Fruit fly (Drosophila melanogaster): Measurements from ENCODE around the gene CG15544.

Gene CG15544

dm6 chr3R:30813903-30814339 is 13.7 kb upstream of the CG15544 start (continued):
- TF ChIP-seq oc (tag; optimal IDR thresholded peaks at IDR 0.05) = peak; percentile 85
- peak; percentile 77 for TF ChIP-seq disco-r (GFP tag; optimal IDR thresholded peaks at IDR 0.05)
- peak; percentile 77 for TF ChIP-seq Oaz (GFP tag; IDR thresholded peaks at IDR 0.05)
- peak; percentile 68 for TF ChIP-seq NfI (GFP tag; optimal IDR thresholded peaks at IDR 0.05)
- TF ChIP-seq CG2678 (tag; optimal IDR thresholded peaks at IDR 0.05) = peak; percentile 92
- TF ChIP-seq Myb (GFP tag; optimal IDR thresholded peaks at IDR 0.05) = peak; percentile 59
- peak; percentile 78 for TF ChIP-seq CG12659 (GFP tag; optimal IDR thresholded peaks at IDR 0.05)
- TF ChIP-seq Deaf1 (tag; optimal IDR thresholded peaks at IDR 0.05) = peak; percentile 69
- TF ChIP-seq pfk (GFP tag; optimal IDR thresholded peaks at IDR 0.05) = peak; percentile 11
- peak; percentile 41 for TF ChIP-seq Sry-β (GFP tag; optimal IDR thresholded peaks at IDR 0.05)
- TF ChIP-seq chif (GFP tag; optimal IDR thresholded peaks at IDR 0.05) = peak; percentile 82
- peak; percentile 79 for TF ChIP-seq kah (GFP tag; optimal IDR thresholded peaks at IDR 0.05)
- TF ChIP-seq CG6175 (GFP tag; IDR thresholded peaks at IDR 0.05) = 0 out of 3 replicates have a peak, but pooled peaks have one; percentile 46
- TF ChIP-seq grau (tag; optimal IDR thresholded peaks at IDR 0.05) = peak; percentile 83
- peak; percentile 58 for TF ChIP-seq CG43689 (GFP tag; IDR thresholded peaks at IDR 0.05)
- TF ChIP-seq CG30020 (tag; optimal IDR thresholded peaks at IDR 0.05) = peak; percentile 19
- TF ChIP-seq C15 (GFP tag; IDR thresholded peaks at IDR 0.05) = peak; percentile 68; the same call in 2 of the 3 replicates
- peak; percentile 77 for TF ChIP-seq CG1647 (GFP tag; optimal IDR thresholded peaks at IDR 0.05)
- peak; percentile 83 for TF ChIP-seq CG4854 (GFP tag; optimal IDR thresholded peaks at IDR 0.05)
- peak; percentile 71 for TF ChIP-seq NK7.1 (GFP tag; optimal IDR thresholded peaks at IDR 0.05)
- peak; percentile 92 for TF ChIP-seq CG12769 (tag; optimal IDR thresholded peaks at IDR 0.05)
- TF ChIP-seq Drgx (GFP tag; IDR thresholded peaks at IDR 0.05) = peak; percentile 84
- TF ChIP-seq Antp (GFP tag; optimal IDR thresholded peaks at IDR 0.05) = peak; percentile 82
- TF ChIP-seq CG5180 (GFP tag; optimal IDR thresholded peaks at IDR 0.05) = peak; percentile 75
- TF ChIP-seq row (GFP tag; IDR thresholded peaks at IDR 0.05) = peak; percentile 86
- TF ChIP-seq Atf6 (GFP tag; IDR thresholded peaks at IDR 0.05) = peak; percentile 85; the same call in 1 of the 2 replicates
- TF ChIP-seq Adf1 (GFP tag; IDR thresholded peaks at IDR 0.05) = no peak
- TF ChIP-seq nom (GFP tag; optimal IDR thresholded peaks at IDR 0.05) = no peak
- peak; percentile 80 for TF ChIP-seq B-H1 (GFP tag; IDR thresholded peaks at IDR 0.05)
- TF ChIP-seq B-H2 (GFP tag; optimal IDR thresholded peaks at IDR 0.05) = peak; percentile 14
- peak; percentile 68 for TF ChIP-seq CG7987 (GFP tag; optimal IDR thresholded peaks at IDR 0.05)
- TF ChIP-seq sqz (GFP tag; optimal IDR thresholded peaks at IDR 0.05) = peak; percentile 65
- TF ChIP-seq H15 (GFP tag; IDR thresholded peaks at IDR 0.05) = peak; percentile 84
- TF ChIP-seq inv (GFP tag; IDR thresholded peaks at IDR 0.05; ENCODE audit: partially characterized antibody) = no peak
- peak; percentile 53 for TF ChIP-seq Nf-YA (GFP tag; IDR thresholded peaks at IDR 0.05)
- TF ChIP-seq CG14014 (GFP tag; IDR thresholded peaks at IDR 0.05) = peak; percentile 84
- peak; percentile 66 for TF ChIP-seq Hr3 (GFP tag; optimal IDR thresholded peaks at IDR 0.05)
- peak; percentile 79 for TF ChIP-seq CG32532 (GFP tag; IDR thresholded peaks at IDR 0.05)
- no peak for TF ChIP-seq ftz-f1 (GFP tag; optimal IDR thresholded peaks at IDR 0.05)
- peak; percentile 61 for TF ChIP-seq kay (GFP tag; optimal IDR thresholded peaks at IDR 0.05)
- peak; percentile 81 for TF ChIP-seq org-1 (GFP tag; optimal IDR thresholded peaks at IDR 0.05)
- TF ChIP-seq CG4730 (GFP tag; IDR thresholded peaks at IDR 0.05) = peak; percentile 84
- peak; percentile 19 for TF ChIP-seq CG7928 (GFP tag; optimal IDR thresholded peaks at IDR 0.05)
- peak; percentile 75 for TF ChIP-seq gro (GFP tag; optimal IDR thresholded peaks at IDR 0.05)
- peak; percentile 44 for TF ChIP-seq CG15696 (tag; optimal IDR thresholded peaks at IDR 0.05)
- no peak for TF ChIP-seq z (GFP tag; IDR thresholded peaks at IDR 0.05)
- peak; percentile 77 for TF ChIP-seq CG3407 (GFP tag; optimal IDR thresholded peaks at IDR 0.05)
- TF ChIP-seq Spps (tag; optimal IDR thresholded peaks at IDR 0.05) = peak; percentile 81
- TF ChIP-seq scrt (GFP tag; optimal IDR thresholded peaks at IDR 0.05) = peak; percentile 76

Measured in whole organism, embryonic.